Fruit fly (Drosophila melanogaster): Measurements from ENCODE around the gene dop.

dop gene

DNA sequence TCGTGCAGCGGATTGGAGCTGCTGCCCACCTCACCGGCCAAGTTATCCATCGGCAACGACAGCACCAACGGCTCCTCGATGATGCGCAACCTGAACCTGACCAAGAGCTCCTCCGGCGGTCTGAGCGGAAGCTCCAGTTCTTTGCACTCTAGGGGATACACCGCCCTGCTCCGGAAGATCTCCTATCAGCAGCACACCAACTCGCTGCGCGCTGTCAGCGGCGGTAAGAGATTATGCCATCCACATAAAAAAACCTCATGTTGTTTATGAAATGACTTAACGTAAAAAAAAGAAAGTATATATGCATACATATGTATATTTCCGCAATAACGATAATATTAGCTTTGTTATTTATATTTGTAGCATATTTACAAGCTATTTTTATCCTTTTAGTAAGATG, 2.9 kb downstream of the dop start:
- TF ChIP-seq cnc (optimal IDR thresholded peaks at IDR 0.05) = no peak
- TF ChIP-seq toe (GFP tag; optimal IDR thresholded peaks at IDR 0.05) = no peak
- TF ChIP-seq CG11617 (GFP tag; optimal IDR thresholded peaks at IDR 0.05) = no peak
- no peak for TF ChIP-seq Hr96 (GFP tag; optimal IDR thresholded peaks at IDR 0.05)
- TF ChIP-seq CG33017 (tag; optimal IDR thresholded peaks at IDR 0.05) = no peak
- TF ChIP-seq bab1 (GFP tag; optimal IDR thresholded peaks at IDR 0.05) = no peak
- TF ChIP-seq kay (GFP tag; ENCODE audit: borderline replicate concordance) = no peak
- no peak for TF ChIP-seq Crg-1 (GFP tag; optimal IDR thresholded peaks at IDR 0.05)
- no peak for TF ChIP-seq cic (GFP tag; optimal IDR thresholded peaks at IDR 0.05)
- TF ChIP-seq CG12768 (GFP tag; optimal IDR thresholded peaks at IDR 0.05) = no peak
- TF ChIP-seq Mnt (GFP tag; optimal IDR thresholded peaks at IDR 0.05) = no peak
- TF ChIP-seq CG5204 (GFP tag; optimal IDR thresholded peaks at IDR 0.05) = no peak
- TF ChIP-seq CG14711 (tag; optimal IDR thresholded peaks at IDR 0.05) = no peak
- no peak for TF ChIP-seq ovo (GFP tag; optimal IDR thresholded peaks at IDR 0.05)
- TF ChIP-seq Clk (GFP tag; optimal IDR thresholded peaks at IDR 0.05) = no peak
- no peak for TF ChIP-seq CG7045 (GFP tag; optimal IDR thresholded peaks at IDR 0.05)
- no peak for TF ChIP-seq tj (GFP tag; optimal IDR thresholded peaks at IDR 0.05)

DNA sequence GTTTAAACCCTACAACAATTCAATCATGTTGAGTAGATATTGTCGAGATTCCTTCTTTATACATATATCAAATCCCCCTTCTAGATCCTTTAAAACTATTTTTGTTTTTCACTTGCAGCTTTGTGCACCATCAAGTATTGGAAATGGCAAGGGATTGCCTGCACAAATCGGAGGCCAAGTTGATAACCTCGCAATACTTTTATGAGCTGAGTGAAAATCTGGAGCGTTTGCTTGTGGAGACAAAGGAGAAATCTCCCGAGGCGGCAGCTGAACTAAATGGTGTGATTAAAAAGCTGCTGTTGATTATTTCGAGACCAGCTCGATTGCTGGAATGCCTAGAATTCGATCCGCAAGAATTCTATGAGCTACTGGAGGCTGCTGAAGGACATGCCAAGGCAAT, 4.8 kb downstream of the dop start:
- TF ChIP-seq CG12768 (GFP tag; optimal IDR thresholded peaks at IDR 0.05) = no peak
- no peak for TF ChIP-seq toe (GFP tag; optimal IDR thresholded peaks at IDR 0.05)
- no peak for TF ChIP-seq CG33017 (tag; optimal IDR thresholded peaks at IDR 0.05)
- no peak for TF ChIP-seq CG14711 (tag; optimal IDR thresholded peaks at IDR 0.05)
- TF ChIP-seq CG5204 (GFP tag; optimal IDR thresholded peaks at IDR 0.05) = no peak
- no peak for TF ChIP-seq CG11617 (GFP tag; optimal IDR thresholded peaks at IDR 0.05)

DNA sequence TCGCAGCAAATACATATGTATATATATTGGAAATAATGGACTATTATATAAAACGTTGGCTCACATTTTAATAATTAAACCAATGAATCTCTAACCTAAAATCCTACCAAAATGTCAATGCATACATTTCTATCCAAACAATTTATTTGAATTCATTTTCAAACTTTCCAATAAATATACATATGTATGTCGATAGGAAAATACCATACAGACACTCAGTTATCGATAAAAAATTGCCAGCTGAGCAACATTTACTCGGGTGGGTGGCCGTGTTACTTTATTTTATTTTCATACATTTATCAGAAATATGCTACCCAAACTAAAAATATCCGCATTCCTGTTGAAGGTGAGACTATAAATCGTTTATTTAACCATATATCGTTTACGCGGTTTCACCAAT, 10.5 kb downstream of the dop start, which contains the start of gene Ufsp2:
TSS of gene Ufsp2 (plus strand) at position 214 of the 400 bp plus-strand sequence.
- no peak for TF ChIP-seq Clk (GFP tag; optimal IDR thresholded peaks at IDR 0.05)
- TF ChIP-seq CG1620 (GFP tag; optimal IDR thresholded peaks at IDR 0.05) = no peak
- no peak for TF ChIP-seq bab1 (GFP tag; optimal IDR thresholded peaks at IDR 0.05)
- no peak for TF ChIP-seq CG33017 (tag; optimal IDR thresholded peaks at IDR 0.05)
- no peak for TF ChIP-seq CG7045 (GFP tag; optimal IDR thresholded peaks at IDR 0.05)
- TF ChIP-seq pad (GFP tag; optimal IDR thresholded peaks at IDR 0.05) = no peak
- no peak for TF ChIP-seq cnc (optimal IDR thresholded peaks at IDR 0.05)
- TF ChIP-seq CG5204 (GFP tag; optimal IDR thresholded peaks at IDR 0.05) = no peak

DNA sequence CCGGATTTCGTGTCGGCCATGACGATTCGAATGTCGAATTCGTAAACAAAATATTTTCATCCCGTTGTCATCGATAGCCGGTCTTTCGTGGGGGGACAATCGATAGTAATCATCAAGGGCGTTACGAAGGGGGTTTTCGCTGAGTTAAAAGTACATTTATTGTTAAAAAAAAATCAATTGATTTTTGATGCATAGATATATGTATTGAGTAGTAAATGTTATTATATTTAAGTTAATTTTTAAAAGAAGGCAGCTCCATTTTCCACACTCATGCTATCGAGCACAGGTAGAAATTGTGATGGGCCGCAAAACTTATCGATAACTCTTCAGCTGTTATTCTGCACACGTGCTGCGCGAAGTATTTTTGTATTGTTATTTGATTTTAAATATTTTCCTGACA, 14.7 kb downstream of the dop start, which contains the start of the genes mrn and CG12301:
TSS of gene mrn (minus strand) at position 51 of the 400 bp plus-strand sequence.
TSS of gene CG12301 (plus strand) at position 314 of the 400 bp plus-strand sequence.
- TF ChIP-seq kay (GFP tag; ENCODE audit: borderline replicate concordance) (no peak), CG12768 (GFP tag; optimal IDR thresholded peaks at IDR 0.05) (peak; percentile 82), CG7045 (GFP tag; optimal IDR thresholded peaks at IDR 0.05) (peak; percentile 72), CG11617 (GFP tag; optimal IDR thresholded peaks at IDR 0.05) (peak; percentile 80), Clk (GFP tag; optimal IDR thresholded peaks at IDR 0.05) (peak; percentile 78), Mnt (GFP tag; optimal IDR thresholded peaks at IDR 0.05) (peak; percentile 100), CG33017 (tag; optimal IDR thresholded peaks at IDR 0.05) (peak; percentile 62), bab1 (GFP tag; optimal IDR thresholded peaks at IDR 0.05) (peak; percentile 91), cic (GFP tag; optimal IDR thresholded peaks at IDR 0.05) (peak; percentile 42), CG7101 (tag; optimal IDR thresholded peaks at IDR 0.05) (peak; percentile 80), CG1620 (GFP tag; optimal IDR thresholded peaks at IDR 0.05) (peak; percentile 88), tj (GFP tag; optimal IDR thresholded peaks at IDR 0.05) (peak; percentile 75), CG5204 (GFP tag; optimal IDR thresholded peaks at IDR 0.05) (no peak), toe (GFP tag; optimal IDR thresholded peaks at IDR 0.05) (no peak), Crg-1 (GFP tag; optimal IDR thresholded peaks at IDR 0.05) (peak; percentile 67), pad (GFP tag; optimal IDR thresholded peaks at IDR 0.05) (peak; percentile 69), CG14711 (tag; optimal IDR thresholded peaks at IDR 0.05) (peak; percentile 92), ovo (GFP tag; optimal IDR thresholded peaks at IDR 0.05) (no peak), Hr96 (GFP tag; optimal IDR thresholded peaks at IDR 0.05) (no peak), cnc (optimal IDR thresholded peaks at IDR 0.05) (no peak)

DNA sequence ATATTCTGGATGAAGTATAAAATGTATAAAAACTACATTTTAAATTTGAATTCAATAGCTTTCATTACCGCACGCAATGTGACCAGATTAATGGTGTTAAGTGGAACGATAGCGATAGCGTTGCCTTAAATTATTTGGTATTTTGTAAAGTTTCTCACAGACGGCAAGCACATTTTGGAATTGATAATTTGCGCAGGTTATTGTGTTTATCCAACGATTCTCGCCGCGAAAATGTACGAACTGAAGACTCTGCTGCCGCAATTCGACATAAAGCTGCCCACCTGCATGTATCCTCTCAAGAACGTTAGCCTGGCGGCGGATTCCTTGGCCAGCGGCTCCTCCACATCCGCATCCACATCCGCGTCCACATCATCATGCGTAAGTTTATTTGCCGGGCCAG, 17.7 kb downstream of the dop start, which contains the start of gene AIMP2:
TSS of gene AIMP2 (plus strand) at position 135 of the 400 bp plus-strand sequence.
- TF ChIP-seq cic (GFP tag; optimal IDR thresholded peaks at IDR 0.05) (no peak), toe (GFP tag; optimal IDR thresholded peaks at IDR 0.05) (no peak), bab1 (GFP tag; optimal IDR thresholded peaks at IDR 0.05) (peak; percentile 37), Mnt (GFP tag; optimal IDR thresholded peaks at IDR 0.05) (peak; percentile 1), Clk (GFP tag; optimal IDR thresholded peaks at IDR 0.05) (no peak), pad (GFP tag; optimal IDR thresholded peaks at IDR 0.05) (no peak), CG14711 (tag; optimal IDR thresholded peaks at IDR 0.05) (no peak), CG5204 (GFP tag; optimal IDR thresholded peaks at IDR 0.05) (no peak)

DNA sequence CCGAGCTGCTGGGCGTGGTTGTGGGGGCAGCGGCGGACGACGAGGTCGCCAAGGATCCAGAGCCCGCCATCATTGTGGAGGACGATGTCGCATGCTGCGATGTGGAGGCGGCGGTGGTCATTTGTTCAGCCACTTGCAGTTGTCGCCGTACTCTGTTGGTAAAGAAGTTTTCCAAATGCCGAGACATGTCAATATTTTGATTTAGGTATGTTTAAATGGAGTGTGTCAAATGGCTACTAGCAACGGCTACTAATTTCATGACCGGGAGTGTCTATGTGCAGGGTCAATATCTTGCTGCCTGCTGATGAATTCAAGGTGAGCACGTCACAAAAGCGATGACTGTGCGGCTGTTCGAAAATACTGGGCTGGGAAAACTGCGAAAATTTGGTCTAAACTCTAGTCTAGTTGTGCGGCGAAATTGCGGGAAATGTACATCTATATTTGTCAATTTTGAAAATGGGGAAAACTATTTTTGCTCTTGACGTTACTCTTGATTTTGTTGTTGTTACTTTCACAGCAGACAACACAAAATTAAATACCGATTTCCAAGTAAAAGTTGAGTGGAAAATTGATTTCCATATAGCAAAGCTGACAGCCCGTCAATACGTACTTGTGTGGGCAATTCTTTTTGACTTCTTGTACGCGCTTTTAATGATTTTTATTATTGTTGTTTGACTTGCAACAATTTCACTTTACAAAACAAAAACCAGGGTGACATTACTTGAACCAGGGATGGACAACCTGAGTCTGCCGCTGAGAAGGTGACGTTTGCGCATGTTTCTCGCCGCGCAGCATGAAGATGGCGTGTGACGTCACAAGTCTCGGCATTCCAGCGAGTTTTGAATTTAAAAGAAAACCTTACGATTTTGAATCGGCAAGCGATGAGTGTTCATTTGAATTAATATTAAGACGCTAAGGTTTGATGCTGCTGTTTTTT, 21.9 kb downstream of the dop start, which contains the start of gene CG7656:
TSS of gene CG7656 (minus strand) at position 731 of the 937 bp plus-strand sequence.
- TF ChIP-seq CG14711 (tag; optimal IDR thresholded peaks at IDR 0.05) (peak; percentile 43), Crg-1 (GFP tag; optimal IDR thresholded peaks at IDR 0.05) (peak; percentile 41), cic (GFP tag; optimal IDR thresholded peaks at IDR 0.05) (peak; percentile 61), CG1620 (GFP tag; optimal IDR thresholded peaks at IDR 0.05) (peak; percentile 72), CG11617 (GFP tag; optimal IDR thresholded peaks at IDR 0.05) (peak; percentile 17), kay (GFP tag; ENCODE audit: borderline replicate concordance) (no peak), bab1 (GFP tag; optimal IDR thresholded peaks at IDR 0.05) (peak; percentile 53), CG33017 (tag; optimal IDR thresholded peaks at IDR 0.05) (no peak), CG5204 (GFP tag; optimal IDR thresholded peaks at IDR 0.05) (no peak), pad (GFP tag; optimal IDR thresholded peaks at IDR 0.05) (no peak), Clk (GFP tag; optimal IDR thresholded peaks at IDR 0.05) (no peak), Mnt (GFP tag; optimal IDR thresholded peaks at IDR 0.05) (peak; percentile 68), toe (GFP tag; optimal IDR thresholded peaks at IDR 0.05) (peak; percentile 82), Hr96 (GFP tag; optimal IDR thresholded peaks at IDR 0.05) (no peak), ovo (GFP tag; optimal IDR thresholded peaks at IDR 0.05) (no peak), cnc (optimal IDR thresholded peaks at IDR 0.05) (no peak), tj (GFP tag; optimal IDR thresholded peaks at IDR 0.05) (peak; percentile 35), CG7045 (GFP tag; optimal IDR thresholded peaks at IDR 0.05) (no peak), CG7101 (tag; optimal IDR thresholded peaks at IDR 0.05) (peak; percentile 41), CG12768 (GFP tag; optimal IDR thresholded peaks at IDR 0.05) (peak; percentile 5)
